Worm (Caenorhabditis elegans) whole organism, midembryonic: ENCODE results near the gene K08A2.2.

ENCODE experiments used
- flt-1 ChIP-seq: fragments of 200-800 bp; sonication (Bioruptor generic); IDR thresholded peaks from 2 replicates; pipeline ENCODE4 v1.3.6; 2022; ENCODE audit warnings: missing genetic modification characterization, missing compliant biosample characterization
- klf-2 ChIP-seq: fragments of 200-800 bp; sonication (Bioruptor generic); conservative IDR thresholded peaks from 2 replicates; pipeline ENCODE4 v1.3.6; 2022; ENCODE audit warnings: missing genetic modification reagents, missing genetic modification characterization, missing compliant biosample characterization

ce11 chrII:2994590-2995392, 3.4 kb downstream of the K08A2.2 start:
- no peak for TF ChIP-seq klf-2
- 0 out of 2 replicates have a peak, but pooled peaks have one; percentile 9 for TF ChIP-seq flt-1
